Worm (Caenorhabditis elegans): ENCODE data around the gene nas-39.
A peak's percentile ranks its signal among the peaks of the same experiment; 100 is the strongest.

The nas-39 gene

ce11 chrX:16418396-16418795 lies 38.3 kb upstream of the nas-39 start:
- TF ChIP-seq elt-1 (tag; optimal IDR thresholded peaks at IDR 0.05) = no peak
- no peak for TF ChIP-seq egl-27 (tag; optimal IDR thresholded peaks at IDR 0.05)
- TF ChIP-seq pqm-1 (tag; optimal IDR thresholded peaks at IDR 0.05) = no peak
- TF ChIP-seq nhr-11 (tag; optimal IDR thresholded peaks at IDR 0.05) = no peak
- no peak for TF ChIP-seq tbx-2 (tag; optimal IDR thresholded peaks at IDR 0.05)
- no peak for TF ChIP-seq elt-2 (tag; optimal IDR thresholded peaks at IDR 0.05)
- no peak for TF ChIP-seq jun-1 (tag; optimal IDR thresholded peaks at IDR 0.05)
- no peak for TF ChIP-seq sea-2 (GFP tag; optimal IDR thresholded peaks at IDR 0.05)
- no peak for TF ChIP-seq ceh-82 (tag; optimal IDR thresholded peaks at IDR 0.05)
- no peak for TF ChIP-seq ZK546.5 (tag; optimal IDR thresholded peaks at IDR 0.05)
- TF ChIP-seq nhr-43 (tag; optimal IDR thresholded peaks at IDR 0.05; ENCODE audit: poor library complexity, severe bottlenecking) = no peak
- TF ChIP-seq mdl-1 (tag; optimal IDR thresholded peaks at IDR 0.05) = no peak
- no peak for TF ChIP-seq lsy-12 (tag; optimal IDR thresholded peaks at IDR 0.05)
- no peak for TF ChIP-seq pha-4 (tag; optimal IDR thresholded peaks at IDR 0.05)
- TF ChIP-seq unc-62 (GFP tag; optimal IDR thresholded peaks at IDR 0.05) = no peak
- TF ChIP-seq nhr-77 (tag; optimal IDR thresholded peaks at IDR 0.05) = no peak
- no peak for TF ChIP-seq ama-1 (optimal IDR thresholded peaks at IDR 0.05)
- TF ChIP-seq egl-5 (tag; optimal IDR thresholded peaks at IDR 0.05) = no peak

DNA sequence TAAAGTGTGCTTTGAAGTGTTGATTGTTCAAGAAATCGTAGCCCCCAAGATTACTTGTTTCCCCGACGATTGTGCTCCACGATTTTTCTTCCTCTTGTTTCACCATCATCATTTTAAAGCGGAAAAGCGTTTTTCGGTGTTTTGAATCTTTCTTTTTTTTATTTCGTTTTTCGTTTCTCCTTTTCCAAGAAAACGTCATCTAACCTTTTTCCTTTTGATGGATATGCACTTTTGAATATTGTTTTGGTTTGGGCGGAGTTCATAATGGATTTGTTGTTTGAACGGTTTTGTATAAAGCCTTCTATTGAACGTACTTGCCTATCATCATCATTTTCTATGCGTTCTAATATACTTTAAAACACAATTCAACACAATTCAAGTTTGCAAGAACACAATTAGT lies 24.6 kb upstream of the nas-39 start, which contains the start of gene F38E9.6:
TSS of gene F38E9.6 (plus strand) at position 301 of the 400 bp plus-strand sequence.
- TF ChIP-seq jun-1 (tag; optimal IDR thresholded peaks at IDR 0.05) (no peak), elt-3 (tag; optimal IDR thresholded peaks at IDR 0.05) (no peak), egl-27 (tag; optimal IDR thresholded peaks at IDR 0.05) (no peak), zag-1 (tag; optimal IDR thresholded peaks at IDR 0.05) (no peak), nhr-28 (tag; optimal IDR thresholded peaks at IDR 0.05) (no peak), nhr-23 (tag; optimal IDR thresholded peaks at IDR 0.05) (no peak), lin-39 (tag; optimal IDR thresholded peaks at IDR 0.05) (no peak), snpc-4 (tag; optimal IDR thresholded peaks at IDR 0.05) (no peak), eor-1 (tag; optimal IDR thresholded peaks at IDR 0.05) (no peak), pha-4 (tag; optimal IDR thresholded peaks at IDR 0.05) (no peak)

- TF ChIP-seq hmg-11 (tag; optimal IDR thresholded peaks at IDR 0.05) = no peak
- TF ChIP-seq R02D3.7 (tag; optimal IDR thresholded peaks at IDR 0.05) = no peak
- no peak for TF ChIP-seq jun-1 (tag; optimal IDR thresholded peaks at IDR 0.05)
- no peak for TF ChIP-seq elt-3 (tag; optimal IDR thresholded peaks at IDR 0.05)
- TF ChIP-seq ceh-82 (tag; optimal IDR thresholded peaks at IDR 0.05) = no peak
- TF ChIP-seq fkh-10 (GFP tag; optimal IDR thresholded peaks at IDR 0.05) = no peak
- TF ChIP-seq aly-2 (tag; optimal IDR thresholded peaks at IDR 0.05) = no peak
- TF ChIP-seq nhr-11 (tag; optimal IDR thresholded peaks at IDR 0.05) = no peak
- no peak for TF ChIP-seq pha-4 (tag; optimal IDR thresholded peaks at IDR 0.05)
- no peak for TF ChIP-seq ztf-11 (tag; optimal IDR thresholded peaks at IDR 0.05)
Observed at ce11 chrX:16440949-16441348, 15.8 kb upstream of the nas-39 start.

- TF ChIP-seq nhr-25 (tag; optimal IDR thresholded peaks at IDR 0.05) (no peak), elt-1 (tag; optimal IDR thresholded peaks at IDR 0.05) (no peak), fkh-10 (GFP tag; optimal IDR thresholded peaks at IDR 0.05) (no peak)
Observed at ce11 chrX:16443657-16444056, 13.1 kb upstream of the nas-39 start.

DNA sequence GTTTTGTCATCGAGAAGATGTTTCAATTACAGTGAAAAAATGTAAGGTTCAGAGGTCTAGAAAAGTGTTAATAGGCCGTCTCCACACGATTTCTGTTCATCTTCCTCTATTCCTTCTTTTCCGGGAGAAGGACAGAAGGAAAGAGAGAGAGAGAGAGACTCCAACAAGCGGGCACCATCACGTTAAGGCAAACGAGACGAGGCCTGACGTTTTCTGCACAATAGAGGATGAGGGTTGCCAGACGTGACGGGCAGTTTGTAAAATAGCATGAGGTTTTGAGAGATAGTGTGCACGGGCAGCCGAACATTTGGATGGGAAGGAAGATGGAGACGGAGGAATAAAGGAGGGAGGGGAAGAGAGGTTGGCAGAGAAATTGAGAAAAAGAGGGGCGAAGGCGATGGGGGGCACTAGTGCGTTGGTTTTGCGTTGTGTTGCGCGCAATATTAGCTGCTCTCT lies 10.9 kb upstream of the nas-39 start, which contains the start of gene twf-2:
TSS of gene twf-2 (plus strand) at position 405 of the 456 bp plus-strand sequence.
- TF ChIP-seq egl-5 (tag; optimal IDR thresholded peaks at IDR 0.05) = peak; percentile 88
- peak; percentile 47 for TF ChIP-seq lin-15B (tag; optimal IDR thresholded peaks at IDR 0.05)
- TF ChIP-seq pqm-1 (tag; optimal IDR thresholded peaks at IDR 0.05) = peak; percentile 48
- TF ChIP-seq ama-1 (optimal IDR thresholded peaks at IDR 0.05) = peak; percentile 6
- peak; percentile 63 for TF ChIP-seq unc-62 (GFP tag; optimal IDR thresholded peaks at IDR 0.05)
- TF ChIP-seq mml-1 (tag; optimal IDR thresholded peaks at IDR 0.05) = no peak
- peak; percentile 70 for TF ChIP-seq lsy-12 (tag; optimal IDR thresholded peaks at IDR 0.05)
- peak; percentile 8 for TF ChIP-seq ztf-4 (tag; optimal IDR thresholded peaks at IDR 0.05)
- peak; percentile 80 for TF ChIP-seq nfya-1 (tag; optimal IDR thresholded peaks at IDR 0.05; ENCODE audit: insufficient read depth)
- no peak for TF ChIP-seq ZK546.5 (tag; optimal IDR thresholded peaks at IDR 0.05)
- peak; percentile 61 for TF ChIP-seq elt-2 (tag; optimal IDR thresholded peaks at IDR 0.05)
- no peak for TF ChIP-seq ceh-28 (tag; optimal IDR thresholded peaks at IDR 0.05)
- no peak for TF ChIP-seq ceh-16 (tag; optimal IDR thresholded peaks at IDR 0.05)
- TF ChIP-seq pha-4 (tag; optimal IDR thresholded peaks at IDR 0.05) = peak; percentile 87
- peak; percentile 39 for TF ChIP-seq elt-1 (tag; optimal IDR thresholded peaks at IDR 0.05)
- peak; percentile 79 for TF ChIP-seq lin-39 (tag; optimal IDR thresholded peaks at IDR 0.05)
- peak; percentile 9 for TF ChIP-seq jun-1 (tag; optimal IDR thresholded peaks at IDR 0.05)
- TF ChIP-seq zag-1 (tag; optimal IDR thresholded peaks at IDR 0.05) = no peak
- TF ChIP-seq mdl-1 (tag; optimal IDR thresholded peaks at IDR 0.05) = peak; percentile 40
- TF ChIP-seq tbx-2 (tag; optimal IDR thresholded peaks at IDR 0.05) = peak; percentile 40
- no peak for TF ChIP-seq ceh-82 (tag; optimal IDR thresholded peaks at IDR 0.05)
- TF ChIP-seq snpc-4 (tag; optimal IDR thresholded peaks at IDR 0.05) = peak; percentile 66
- TF ChIP-seq hmg-11 (tag; optimal IDR thresholded peaks at IDR 0.05) = peak; percentile 90
- no peak for TF ChIP-seq ceh-9 (tag; optimal IDR thresholded peaks at IDR 0.05)
- TF ChIP-seq nhr-43 (tag; optimal IDR thresholded peaks at IDR 0.05; ENCODE audit: poor library complexity, severe bottlenecking) = no peak
- peak; percentile 56 for TF ChIP-seq nhr-23 (tag; optimal IDR thresholded peaks at IDR 0.05)
- peak; percentile 35 for TF ChIP-seq nhr-25 (tag; optimal IDR thresholded peaks at IDR 0.05)

All from whole organism, L3 larva.